Worm (Caenorhabditis elegans): ENCODE results near the gene irg-7.
A peak's percentile ranks its signal among the peaks of the same experiment; 100 is the strongest.

irg-7 gene

ce11 chrX:3243614-3244013 lies at the start of gene irg-7:
Gene irg-7, minus strand, starts transcription at chrX:3243636.
- TF ChIP-seq nhr-77 (tag; optimal IDR thresholded peaks at IDR 0.05) (no peak), D1046.2 (GFP tag; IDR thresholded peaks at IDR 0.05) (no peak), zfp-3 (GFP tag; conservative IDR thresholded peaks at IDR 0.05) (no peak), nhr-41 (GFP tag; IDR thresholded peaks at IDR 0.05) (no peak), Y105C5A.15 (GFP tag; IDR thresholded peaks at IDR 0.05) (no peak), mep-1 (tag; optimal IDR thresholded peaks at IDR 0.05) (no peak), ama-1 (optimal IDR thresholded peaks at IDR 0.05) (no peak), hmg-1.1 (GFP tag; IDR thresholded peaks at IDR 0.05) (no peak), duxl-1 (tag; optimal IDR thresholded peaks at IDR 0.05; ENCODE audit: poor library complexity) (no peak), vab-7 (GFP tag; IDR thresholded peaks at IDR 0.05) (no peak), lin-1 (GFP tag; IDR thresholded peaks at IDR 0.05) (no peak), nhr-28 (tag; optimal IDR thresholded peaks at IDR 0.05) (peak; percentile 65), ceh-32 (tag; optimal IDR thresholded peaks at IDR 0.05; ENCODE audit: poor library complexity) (no peak), snpc-1.2 (GFP tag; IDR thresholded peaks at IDR 0.05) (no peak), unc-130 (GFP tag; optimal IDR thresholded peaks at IDR 0.05) (no peak), nhr-76 (tag; optimal IDR thresholded peaks at IDR 0.05) (no peak), dmd-6 (GFP tag; IDR thresholded peaks at IDR 0.05) (peak; percentile 33; the same call in 1 of the 2 replicates), skn-1 (tag; optimal IDR thresholded peaks at IDR 0.05) (no peak), nhr-237 (tag; optimal IDR thresholded peaks at IDR 0.05) (no peak), Y48G9A.11 (GFP tag; IDR thresholded peaks at IDR 0.05) (no peak), aly-2 (tag; optimal IDR thresholded peaks at IDR 0.05) (no peak), attf-4 (tag; optimal IDR thresholded peaks at IDR 0.05) (no peak), ZK546.5 (tag; optimal IDR thresholded peaks at IDR 0.05) (no peak), lin-29 (GFP tag; IDR thresholded peaks at IDR 0.05) (no peak), arid-1 (GFP tag; conservative IDR thresholded peaks at IDR 0.05) (no peak), pqm-1 (tag; optimal IDR thresholded peaks at IDR 0.05) (peak; percentile 38), dmd-8 (GFP tag; IDR thresholded peaks at IDR 0.05) (no peak), lin-15B (tag; optimal IDR thresholded peaks at IDR 0.05) (no peak), tra-1 (GFP tag; IDR thresholded peaks at IDR 0.05) (no peak), mxl-2 (GFP tag; conservative IDR thresholded peaks at IDR 0.05) (no peak), saeg-2 (GFP tag; IDR thresholded peaks at IDR 0.05) (no peak), lir-3 (tag; optimal IDR thresholded peaks at IDR 0.05) (no peak), dve-1 (tag; optimal IDR thresholded peaks at IDR 0.05; ENCODE audit: insufficient read depth) (peak; percentile 51), lsy-2 (tag; optimal IDR thresholded peaks at IDR 0.05) (no peak), spr-3 (GFP tag; optimal IDR thresholded peaks at IDR 0.05) (no peak), tag-97 (GFP tag; IDR thresholded peaks at IDR 0.05) (no peak), zip-11 (GFP tag; IDR thresholded peaks at IDR 0.05) (no peak), R02D3.7 (tag; optimal IDR thresholded peaks at IDR 0.05) (no peak), ceh-20 (GFP tag; IDR thresholded peaks at IDR 0.05) (no peak), F44E2.7 (GFP tag; IDR thresholded peaks at IDR 0.05) (no peak), lin-38 (GFP tag; IDR thresholded peaks at IDR 0.05) (no peak), ceh-82 (tag; optimal IDR thresholded peaks at IDR 0.05) (no peak), ZK337.2 (GFP tag; IDR thresholded peaks at IDR 0.05) (no peak), lin-39 (tag; optimal IDR thresholded peaks at IDR 0.05) (no peak), ceh-44 (GFP tag; IDR thresholded peaks at IDR 0.05) (no peak), zfp-2 (tag; optimal IDR thresholded peaks at IDR 0.05) (no peak), mdt-29 (GFP tag; IDR thresholded peaks at IDR 0.05) (no peak), daf-16 (GFP tag; optimal IDR thresholded peaks at IDR 0.05) (no peak), daf-16 (tag; optimal IDR thresholded peaks at IDR 0.05) (peak; percentile 67), aha-1 (tag) (no peak), hlh-11 (tag; optimal IDR thresholded peaks at IDR 0.05) (peak; percentile 11), php-3 (GFP tag; IDR thresholded peaks at IDR 0.05) (peak; percentile 99), madf-9 (GFP tag; conservative IDR thresholded peaks at IDR 0.05) (no peak), lim-7 (GFP tag; IDR thresholded peaks at IDR 0.05) (no peak)
